Fruit fly (Drosophila melanogaster): ENCODE measurements around the gene CG17378.

Gene CG17378

DNA sequence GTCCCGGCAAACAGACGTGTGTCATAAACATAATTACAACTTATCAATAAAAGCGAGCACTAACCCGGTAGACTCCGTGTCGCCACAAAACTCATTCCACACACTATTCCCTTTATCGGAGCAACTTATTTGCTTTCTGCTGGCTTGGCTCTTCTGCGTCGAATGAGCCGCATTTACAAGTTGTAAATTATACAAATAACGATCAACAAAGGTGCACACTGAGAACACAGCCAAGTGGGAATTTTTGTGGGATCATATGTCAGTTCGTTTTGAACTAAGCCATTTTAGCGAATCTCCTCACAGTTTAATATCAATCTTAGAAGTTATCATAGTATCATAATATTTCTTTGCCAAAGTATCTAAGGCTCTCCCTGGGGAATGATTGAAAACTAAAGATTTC is 44.5 kb downstream of the CG17378 start (continued):
- TF ChIP-seq CG32772 (GFP tag; IDR thresholded peaks at IDR 0.05) (no peak), tll (GFP tag; optimal IDR thresholded peaks at IDR 0.05) (peak in 1 of 2 experiments; percentile 46), CG18262 (tag; optimal IDR thresholded peaks at IDR 0.05) (peak; percentile 34), CG17829 (tag; optimal IDR thresholded peaks at IDR 0.05) (no peak), CG11560 (tag; IDR thresholded peaks at IDR 0.05) (no peak), CG9876 (GFP tag; optimal IDR thresholded peaks at IDR 0.05) (no peak), Dref (GFP tag; IDR thresholded peaks at IDR 0.05) (no peak), Deaf1 (tag; optimal IDR thresholded peaks at IDR 0.05) (no peak), ATbp (GFP tag; optimal IDR thresholded peaks at IDR 0.05) (peak; percentile 13), CG13894 (tag; optimal IDR thresholded peaks at IDR 0.05) (no peak), E2f1 (GFP tag; IDR thresholded peaks at IDR 0.05) (no peak), CG7745 (tag; optimal IDR thresholded peaks at IDR 0.05) (peak; percentile 20), knrl (GFP tag; IDR thresholded peaks at IDR 0.05; ENCODE audit: partially characterized antibody) (no peak), CG14710 (tag; optimal IDR thresholded peaks at IDR 0.05) (peak; percentile 21), CG7271 (tag; optimal IDR thresholded peaks at IDR 0.05) (peak; percentile 7), Sry-δ (GFP tag; optimal IDR thresholded peaks at IDR 0.05) (no peak), gro (GFP tag; optimal IDR thresholded peaks at IDR 0.05) (no peak), CG12219 (GFP tag; optimal IDR thresholded peaks at IDR 0.05) (no peak), CG15073 (GFP tag; optimal IDR thresholded peaks at IDR 0.05) (no peak), wek (GFP tag; optimal IDR thresholded peaks at IDR 0.05) (peak; percentile 12), CG6813 (GFP tag; optimal IDR thresholded peaks at IDR 0.05) (peak; percentile 42), chif (GFP tag; optimal IDR thresholded peaks at IDR 0.05) (peak in 1 of 2 experiments; percentile 5), bab2 (GFP tag; optimal IDR thresholded peaks at IDR 0.05) (no peak), dan (GFP tag; IDR thresholded peaks at IDR 0.05) (no peak), zen2 (GFP tag; IDR thresholded peaks at IDR 0.05; ENCODE audit: partially characterized antibody) (no peak), Opbp (GFP tag; IDR thresholded peaks at IDR 0.05; ENCODE audit: partially characterized antibody) (no peak), CG18476 (GFP tag; optimal IDR thresholded peaks at IDR 0.05) (no peak), CG34422 (GFP tag; IDR thresholded peaks at IDR 0.05) (no peak), pan (optimal IDR thresholded peaks at IDR 0.05) (no peak), pan (GFP tag; optimal IDR thresholded peaks at IDR 0.05 in 1 of 2, IDR thresholded peaks at IDR 0.05 in 1 of 2) (no peak), CG33557 (GFP tag; optimal IDR thresholded peaks at IDR 0.05) (peak; percentile 35), CG2712 (tag; optimal IDR thresholded peaks at IDR 0.05) (peak; percentile 7), usp (GFP tag; optimal IDR thresholded peaks at IDR 0.05) (no peak), Side (GFP tag; optimal IDR thresholded peaks at IDR 0.05) (peak; percentile 8), TFAM (GFP tag; optimal IDR thresholded peaks at IDR 0.05) (no peak), sens (GFP tag) (peak; percentile 77), CG8089 (GFP tag; optimal IDR thresholded peaks at IDR 0.05) (peak; percentile 8), Bteb2 (GFP tag; optimal IDR thresholded peaks at IDR 0.05) (no peak), fd96Cb (tag; optimal IDR thresholded peaks at IDR 0.05) (no peak), bsh (GFP tag; optimal IDR thresholded peaks at IDR 0.05) (peak in 1 of 2 experiments; percentile 32), CG4282 (GFP tag; optimal IDR thresholded peaks at IDR 0.05) (no peak), CG1233 (GFP tag; optimal IDR thresholded peaks at IDR 0.05) (peak; percentile 4), CG3407 (GFP tag; optimal IDR thresholded peaks at IDR 0.05) (peak; percentile 31), lola (GFP tag; optimal IDR thresholded peaks at IDR 0.05) (peak in 1 of 3 experiments; percentile 34), fd102C (GFP tag; optimal IDR thresholded peaks at IDR 0.05) (peak; percentile 44), CG4707 (GFP tag; optimal IDR thresholded peaks at IDR 0.05) (peak; percentile 44), CG10979 (tag; optimal IDR thresholded peaks at IDR 0.05) (peak; percentile 22), D (optimal IDR thresholded peaks at IDR 0.05) (no peak), D (GFP tag; optimal IDR thresholded peaks at IDR 0.05) (peak; percentile 31), CG8290 (GFP tag; optimal IDR thresholded peaks at IDR 0.05) (no peak), CG8290 (tag; optimal IDR thresholded peaks at IDR 0.05) (peak in 1 of 2 experiments; percentile 10)
